Worm (Caenorhabditis elegans): Measurements from ENCODE around the gene K02F3.12.

ce11 chrIII:909540-909939 lies 53.2 kb downstream of the K02F3.12 start, which contains the start of gene crls-1:
- no peak for TF ChIP-seq ceh-63 (GFP tag; optimal IDR thresholded peaks at IDR 0.05)
- TF ChIP-seq elt-2 (tag; optimal IDR thresholded peaks at IDR 0.05) = no peak
- TF ChIP-seq aha-1 (tag; optimal IDR thresholded peaks at IDR 0.05) = no peak
- TF ChIP-seq pqm-1 (tag; optimal IDR thresholded peaks at IDR 0.05) = no peak
- TF ChIP-seq hpl-2 (GFP tag; optimal IDR thresholded peaks at IDR 0.05) = no peak
- TF ChIP-seq aly-2 (tag; optimal IDR thresholded peaks at IDR 0.05) = no peak
- no peak for TF ChIP-seq ama-1 (optimal IDR thresholded peaks at IDR 0.05)
- no peak for TF ChIP-seq snpc-4 (tag; optimal IDR thresholded peaks at IDR 0.05)
- TF ChIP-seq elt-3 (tag; optimal IDR thresholded peaks at IDR 0.05) = no peak
- TF ChIP-seq egl-27 (tag; optimal IDR thresholded peaks at IDR 0.05) = no peak
- TF ChIP-seq unc-30 (tag; optimal IDR thresholded peaks at IDR 0.05) = no peak
- TF ChIP-seq mef-2 (tag; optimal IDR thresholded peaks at IDR 0.05) = no peak
- no peak for TF ChIP-seq lin-13 (GFP tag; optimal IDR thresholded peaks at IDR 0.05)
